Fruit fly (Drosophila melanogaster): ENCODE results near the gene z.

Gene z

dm6 chrX:2469843-2470442, 22.4 kb downstream of the z start, which contains the start of gene boi:
TSS of gene boi (minus strand) at chrX:2470043.
- TF ChIP-seq dl (GFP tag; optimal IDR thresholded peaks at IDR 0.05; ENCODE audit: insufficient read depth in 1 of 2, partially characterized antibody in 2 of 2), result peak in 1 of 2 experiments; percentile 5
- no peak for TF ChIP-seq Jra (GFP tag; optimal IDR thresholded peaks at IDR 0.05)
- no peak for TF ChIP-seq rgr (GFP tag; optimal IDR thresholded peaks at IDR 0.05)
- TF ChIP-seq CrebA (GFP tag; optimal IDR thresholded peaks at IDR 0.05; ENCODE audit: borderline replicate concordance), result no peak
- TF ChIP-seq Dif (GFP tag; optimal IDR thresholded peaks at IDR 0.05; ENCODE audit: partially characterized antibody), result peak; percentile 34
- no peak for TF ChIP-seq Hnf4 (GFP tag; optimal IDR thresholded peaks at IDR 0.05)
- no peak for TF ChIP-seq dsf (GFP tag; optimal IDR thresholded peaks at IDR 0.05; ENCODE audit: borderline replicate concordance)
- no peak for TF ChIP-seq CG32264 (GFP tag; optimal IDR thresholded peaks at IDR 0.05)
- TF ChIP-seq Dfd (GFP tag; optimal IDR thresholded peaks at IDR 0.05), result no peak
- TF ChIP-seq tai (GFP tag; optimal IDR thresholded peaks at IDR 0.05), result no peak
- TF ChIP-seq psq (GFP tag; optimal IDR thresholded peaks at IDR 0.05), result no peak
- no peak for TF ChIP-seq sage (GFP tag; optimal IDR thresholded peaks at IDR 0.05)
- TF ChIP-seq fru (GFP tag; optimal IDR thresholded peaks at IDR 0.05), result peak; percentile 32

All from whole organism, wandering third instar larva.